Worm (Caenorhabditis elegans) whole organism, late embryonic: ENCODE measurements around the gene fdgt-2.

Experiments
- C08G9.2 ChIP-seq: sonication (generic microtip); optimal IDR thresholded peaks from 2 replicates; lab custom pipeline; 2016; ENCODE audit warnings: mild to moderate bottlenecking, missing genetic modification characterization, moderate library complexity, missing compliant biosample characterization
- ceh-18 ChIP-seq: sonication (generic microtip); optimal IDR thresholded peaks from 2 replicates; lab custom pipeline; 2016; ENCODE audit warnings: missing genetic modification characterization, missing compliant biosample characterization
- pha-2 ChIP-seq: sonication (generic microtip); optimal IDR thresholded peaks from 2 replicates; lab custom pipeline; 2017; ENCODE audit warnings: mild to moderate bottlenecking, missing genetic modification characterization, missing compliant biosample characterization

- no peak for TF ChIP-seq pha-2 (tag; lab: Kevin White, UChicago)
- TF ChIP-seq ceh-18 (tag; lab: Kevin White, UChicago): no peak
- no peak for TF ChIP-seq C08G9.2 (tag; lab: Kevin White, UChicago)
These were observed 40.0 kb downstream of the fdgt-2 start, which contains the start of gene zyg-9 for ce11 chrII:8457438-8457837.
